Worm (Caenorhabditis elegans) whole organism, midembryonic: Measurements from ENCODE around the gene rab-21.

Experiments
- cog-1 ChIP-seq: sonication (generic microtip); optimal IDR thresholded peaks from 2 replicates; lab custom pipeline; 2016; ENCODE audit warnings: missing genetic modification characterization, missing compliant biosample characterization
- flt-1 ChIP-seq: fragments of 200-800 bp; sonication (Bioruptor generic); IDR thresholded peaks from 2 replicates; pipeline ENCODE4 v1.3.6; 2022; ENCODE audit warnings: missing genetic modification characterization, missing compliant biosample characterization
- med-1 ChIP-seq: sonication (generic microtip); optimal IDR thresholded peaks from 2 replicates; lab custom pipeline; 2017; ENCODE audit warnings: missing genetic modification characterization, mild to moderate bottlenecking, missing compliant biosample characterization, antibody characterized with exemption, missing genetic modification reagents; ENCODE audit not compliant: insufficient read depth
- ref-1 ChIP-seq: fragments of 200-800 bp; sonication (Bioruptor generic); conservative IDR thresholded peaks from 2 replicates; pipeline ENCODE4 v1.3.6; 2022; ENCODE audit warnings: missing genetic modification reagents, missing genetic modification characterization, missing compliant biosample characterization
- tab-1 ChIP-seq: fragments of 200-800 bp; sonication (Bioruptor generic); IDR thresholded peaks from 2 replicates; pipeline ENCODE4 v1.3.6; 2022; ENCODE audit warnings: missing genetic modification characterization, missing compliant biosample characterization
- ztf-23 ChIP-seq: fragments of 200-800 bp; sonication (Bioruptor generic); IDR thresholded peaks from 2 replicates; pipeline ENCODE4 v1.3.6; 2022; ENCODE audit warnings: missing genetic modification reagents, missing genetic modification characterization, missing compliant biosample characterization
- ztf-29 ChIP-seq: fragments of 200-800 bp; sonication (Bioruptor generic); IDR thresholded peaks from 2 replicates; pipeline ENCODE4 v1.3.6; 2022; ENCODE audit warnings: missing genetic modification reagents, missing genetic modification characterization, missing compliant biosample characterization

- TF ChIP-seq flt-1 (peak; percentile 37), ref-1 (GFP tag; lab: Robert Waterston, UW) (no peak), ztf-29 (GFP tag; lab: Robert Waterston, UW) (no peak), cog-1 (tag; lab: Kevin White, UChicago) (peak; percentile 10), med-1 (peak; percentile 46), tab-1 (no peak), ztf-23 (peak; percentile 81)
Measured at ce11 chrII:8716231-8716878, 1.5 kb upstream of the rab-21 start, which contains the start of the genes cyn-11 and T01B7.5.
